Worm (Caenorhabditis elegans) whole organism, midembryonic: ENCODE measurements around the gene srx-82.

Experiments used
- T22C8.4 ChIP-seq: fragments of 200-800 bp; sonication (Bioruptor generic); IDR thresholded peaks from 2 replicates; pipeline ENCODE4 v1.3.6; 2022; ENCODE audit warnings: missing genetic modification characterization, missing compliant biosample characterization
- ref-1 ChIP-seq: fragments of 200-800 bp; sonication (Bioruptor generic); conservative IDR thresholded peaks from 2 replicates; pipeline ENCODE4 v1.3.6; 2022; ENCODE audit warnings: missing genetic modification reagents, missing genetic modification characterization, missing compliant biosample characterization
- tab-1 ChIP-seq: fragments of 200-800 bp; sonication (Bioruptor generic); IDR thresholded peaks from 2 replicates; pipeline ENCODE4 v1.3.6; 2022; ENCODE audit warnings: missing genetic modification characterization, missing compliant biosample characterization

ce11 chrV:11546795-11547194 lies 42.7 kb upstream of the srx-82 start, which contains the start of gene F38B7.11:
- TF ChIP-seq tab-1 (no peak), T22C8.4 (no peak), ref-1 (GFP tag; lab: Robert Waterston, UW) (no peak)
